Worm (Caenorhabditis elegans) whole organism, L4/young adult: ENCODE measurements around the gene T05G5.4.

ENCODE experiments used
- W03F9.2 ChIP-seq: fragments of 150-350 bp; optimal IDR thresholded peaks from 2 replicates; lab custom pipeline; 2014; ENCODE audit warnings: missing biosample characterization, missing genetic modification characterization
- dao-5 ChIP-seq: sonication (generic microtip); optimal IDR thresholded peaks from 2 replicates; lab custom pipeline; 2016; ENCODE audit warnings: missing genotype, missing genetic modification characterization, moderate library complexity, missing compliant biosample characterization

DNA sequence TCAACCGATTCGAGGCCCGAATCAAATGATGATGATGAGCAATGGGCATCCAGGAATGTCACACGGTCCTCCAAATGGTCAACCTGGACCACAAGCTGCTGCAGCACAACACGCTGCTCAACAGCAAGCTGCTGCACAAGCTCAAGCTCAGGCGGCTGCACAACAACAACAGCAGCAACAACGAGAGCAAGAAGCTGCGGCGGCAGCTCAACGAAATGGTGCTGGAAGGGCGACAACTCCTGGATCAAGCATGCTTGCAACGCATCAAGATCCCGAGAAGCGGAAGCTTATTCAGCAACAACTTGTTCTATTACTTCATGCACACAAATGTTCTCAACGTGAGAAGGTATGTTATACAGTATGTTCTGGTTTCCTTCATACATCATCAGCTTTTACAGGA, 19.3 kb downstream of the T05G5.4 start:
- TF ChIP-seq dao-5 (no peak), W03F9.2 (tag; lab: Kevin White, UChicago) (no peak)
